Fruit fly (Drosophila melanogaster) whole organism, embryonic: ENCODE measurements around the gene CG7742.

Experiments used
- ATbp ChIP-seq: fragments of 200-800 bp; sonication (Bioruptor generic); optimal IDR thresholded peaks from 2 replicates; lab custom pipeline; 2017; ENCODE audit warnings: missing biosample characterization, mild to moderate bottlenecking, missing genetic modification characterization, missing genetic modification reagents
- CG10979 ChIP-seq: fragments of 200-800 bp; sonication (Bioruptor generic); optimal IDR thresholded peaks from 2 replicates; lab custom pipeline; 2018; ENCODE audit warnings: missing biosample characterization, mild to moderate bottlenecking, missing genetic modification characterization, moderate library complexity
- CG11456 ChIP-seq: fragments of 200-800 bp; sonication (Bioruptor generic); IDR thresholded peaks from 3 replicates; pipeline ENCODE4 v1.3.6; 2022; ENCODE audit warnings: missing biosample characterization, missing genetic modification characterization
- CG11560 ChIP-seq: fragments of 200-800 bp; sonication (Bioruptor generic); IDR thresholded peaks from 3 replicates; pipeline ENCODE4 v1.3.6; 2022; ENCODE audit warnings: missing biosample characterization, missing genetic modification characterization
- CG12071 ChIP-seq: fragments of 200-800 bp; sonication (Bioruptor generic); optimal IDR thresholded peaks from 3 replicates; lab custom pipeline; 2018; ENCODE audit warnings: missing biosample characterization, mild to moderate bottlenecking, missing genetic modification characterization
- CG14050 ChIP-seq: fragments of 200-800 bp; sonication (Bioruptor generic); IDR thresholded peaks from 3 replicates; pipeline ENCODE4 v1.3.6; 2022; ENCODE audit warnings: missing biosample characterization, missing genetic modification characterization
- CG15514 ChIP-seq: fragments of 200-800 bp; sonication (Bioruptor generic); optimal IDR thresholded peaks from 3 replicates; lab custom pipeline; 2017; ENCODE audit warnings: missing biosample characterization, missing genetic modification characterization, mild to moderate bottlenecking, moderate library complexity, missing genetic modification reagents
- CG15696 ChIP-seq: fragments of 200-800 bp; sonication (Bioruptor generic); optimal IDR thresholded peaks from 2 replicates; lab custom pipeline; 2019; ENCODE audit warnings: missing biosample characterization, mild to moderate bottlenecking, missing genetic modification characterization, moderate library complexity
- CG1602 ChIP-seq: fragments of 200-800 bp; sonication (Bioruptor generic); optimal IDR thresholded peaks from 3 replicates; lab custom pipeline; 2016; ENCODE audit warnings: missing biosample characterization, missing genetic modification characterization
- CG17186 ChIP-seq: fragments of 200-800 bp; sonication (Bioruptor generic); optimal IDR thresholded peaks from 3 replicates; lab custom pipeline; 2017; ENCODE audit warnings: missing biosample characterization, missing genetic modification reagents, missing genetic modification characterization
- CG17359 ChIP-seq: fragments of 200-800 bp; sonication (Bioruptor generic); optimal IDR thresholded peaks from 3 replicates; lab custom pipeline; 2018; ENCODE audit warnings: missing biosample characterization, mild to moderate bottlenecking, missing genetic modification characterization, moderate library complexity
- CG17361 ChIP-seq: fragments of 200-800 bp; sonication (Bioruptor generic); IDR thresholded peaks from 3 replicates; pipeline ENCODE4 v1.3.6; 2022; ENCODE audit warnings: missing biosample characterization, missing genetic modification characterization
- CG2199 ChIP-seq: fragments of 200-800 bp; sonication (Bioruptor generic); IDR thresholded peaks from 3 replicates; pipeline ENCODE4 v1.3.6; 2022; ENCODE audit warnings: missing biosample characterization, missing genetic modification characterization
- CG31365 ChIP-seq: fragments of 200-800 bp; sonication (Bioruptor generic); optimal IDR thresholded peaks from 2 replicates; lab custom pipeline; 2018; ENCODE audit warnings: missing biosample characterization, mild to moderate bottlenecking, missing genetic modification characterization
- CG31441 ChIP-seq: fragments of 200-800 bp; sonication (Bioruptor generic); IDR thresholded peaks from 2 replicates; pipeline ENCODE4 v1.3.6; 2022; ENCODE audit warnings: missing biosample characterization, missing genetic modification characterization
- CG34376 ChIP-seq: fragments of 200-800 bp; sonication (Bioruptor generic); optimal IDR thresholded peaks from 2 replicates; lab custom pipeline; 2018; ENCODE audit warnings: missing biosample characterization, mild to moderate bottlenecking, missing genetic modification characterization
- CG6254 ChIP-seq: fragments of 200-800 bp; sonication (Bioruptor generic); optimal IDR thresholded peaks from 3 replicates; lab custom pipeline; 2017; ENCODE audit warnings: mild to moderate bottlenecking, missing biosample characterization, missing genetic modification reagents, missing genetic modification characterization
- CG6689 ChIP-seq: fragments of 200-800 bp; sonication (Bioruptor generic); IDR thresholded peaks from 2 replicates; pipeline ENCODE4 v1.3.6; 2022; ENCODE audit warnings: missing biosample characterization, missing genetic modification characterization
- CG8388 ChIP-seq: fragments of 200-800 bp; sonication (Bioruptor generic); optimal IDR thresholded peaks from 2 replicates; lab custom pipeline; 2019; ENCODE audit warnings: missing biosample characterization, mild to moderate bottlenecking, missing genetic modification characterization, moderate library complexity
- CrebB ChIP-seq: fragments of 200-800 bp; sonication (Bioruptor generic); optimal IDR thresholded peaks from 3 replicates; lab custom pipeline; 2018; ENCODE audit warnings: missing biosample characterization, mild to moderate bottlenecking, missing genetic modification characterization
- Ets65A ChIP-seq: fragments of 200-800 bp; sonication (Bioruptor generic); peaks from one replicate; lab custom pipeline; 2016; ENCODE audit warnings: missing biosample characterization, missing genetic modification characterization
- HLH4C ChIP-seq: fragments of 200-800 bp; sonication (Bioruptor generic); IDR thresholded peaks from 3 replicates; pipeline ENCODE4 v1.3.6; 2022; ENCODE audit warnings: missing biosample characterization, missing genetic modification characterization; ENCODE audit not compliant: partially characterized antibody
- Hr39 ChIP-seq: fragments of >200 bp; optimal IDR thresholded peaks from 2 replicates; lab custom pipeline; 2017
- Kr ChIP-seq: fragments of 200-800 bp; sonication (Bioruptor generic); optimal IDR thresholded peaks from 2 replicates; lab custom pipeline; 2017; ENCODE audit warnings: missing biosample characterization, mild to moderate bottlenecking, missing genetic modification characterization
- Neu2 ChIP-seq: fragments of 200-800 bp; sonication (Bioruptor generic); optimal IDR thresholded peaks from 3 replicates; lab custom pipeline; 2016; ENCODE audit warnings: missing biosample characterization, missing genetic modification characterization, borderline replicate concordance
- Nf-YA ChIP-seq: fragments of 200-800 bp; sonication (Bioruptor generic); IDR thresholded peaks from 2 replicates; pipeline ENCODE4 v1.3.6; 2022; ENCODE audit warnings: missing biosample characterization, missing genetic modification characterization
- PHDP ChIP-seq: fragments of 200-800 bp; sonication (Bioruptor generic); optimal IDR thresholded peaks from 3 replicates; lab custom pipeline; 2018; ENCODE audit warnings: missing biosample characterization, mild to moderate bottlenecking, missing genetic modification characterization, moderate library complexity
- Six4 ChIP-seq: fragments of 200-800 bp; sonication (Bioruptor generic); optimal IDR thresholded peaks from 2 replicates; lab custom pipeline; 2016; ENCODE audit warnings: missing biosample characterization, missing genetic modification characterization
- Xrp1 ChIP-seq: fragments of 200-800 bp; sonication (Bioruptor generic); IDR thresholded peaks from 2 replicates; pipeline ENCODE4 v1.3.6; 2022; ENCODE audit warnings: missing biosample characterization, missing genetic modification characterization
- bigmax ChIP-seq: fragments of 200-800 bp; sonication (Bioruptor generic); optimal IDR thresholded peaks from 2 replicates; lab custom pipeline; 2018; ENCODE audit warnings: missing biosample characterization, mild to moderate bottlenecking, missing genetic modification characterization
- chinmo ChIP-seq: fragments of 200-800 bp; sonication (Bioruptor generic); IDR thresholded peaks from 4 replicates; pipeline ENCODE4 v1.3.6; 2022; ENCODE audit warnings: missing biosample characterization, missing genetic modification characterization; ENCODE audit not compliant: partially characterized antibody
- cwo ChIP-seq: fragments of 200-800 bp; sonication (Bioruptor generic); optimal IDR thresholded peaks from 3 replicates; lab custom pipeline; 2017; ENCODE audit warnings: missing biosample characterization, missing genetic modification characterization, mild to moderate bottlenecking, moderate library complexity, missing genetic modification reagents
- dan ChIP-seq: fragments of 200-800 bp; sonication (Bioruptor generic); IDR thresholded peaks from 2 replicates; pipeline ENCODE4 v1.3.6; 2022; ENCODE audit warnings: missing biosample characterization, missing genetic modification characterization
- en ChIP-seq: fragments of 200-800 bp; sonication (Bioruptor generic); optimal IDR thresholded peaks from 2 replicates; lab custom pipeline; 2016; ENCODE audit warnings: missing biosample characterization, missing genetic modification characterization
- eve ChIP-seq, 2 experiments: fragments of >200 bp; optimal IDR thresholded peaks; 2 replicates each; lab custom pipeline; 2017; ENCODE audit warnings: missing biosample characterization in 2 of 2, missing genetic modification characterization in 2 of 2
- ewg ChIP-seq: fragments of 200-800 bp; sonication (Bioruptor generic); optimal IDR thresholded peaks from 3 replicates; lab custom pipeline; 2017; ENCODE audit warnings: mild to moderate bottlenecking, missing biosample characterization, missing genetic modification reagents, missing genetic modification characterization
- gcm ChIP-seq: fragments of 200-800 bp; sonication (Bioruptor generic); optimal IDR thresholded peaks from 2 replicates; lab custom pipeline; 2019; ENCODE audit warnings: missing biosample characterization, mild to moderate bottlenecking, missing genetic modification characterization, moderate library complexity
- gem ChIP-seq: fragments of 200-800 bp; sonication (Bioruptor generic); optimal IDR thresholded peaks from 2 replicates; lab custom pipeline; 2019; ENCODE audit warnings: missing biosample characterization, mild to moderate bottlenecking, missing genetic modification characterization, moderate library complexity
- jumu ChIP-seq: fragments of 200-800 bp; sonication (Bioruptor generic); optimal IDR thresholded peaks from 3 replicates; lab custom pipeline; 2016; ENCODE audit warnings: missing biosample characterization, missing genetic modification characterization
- kni ChIP-seq: fragments of 200-800 bp; sonication (Bioruptor generic); optimal IDR thresholded peaks from 3 replicates; lab custom pipeline; 2017; ENCODE audit warnings: mild to moderate bottlenecking, missing biosample characterization, missing genetic modification reagents, missing genetic modification characterization
- knrl ChIP-seq: fragments of 200-800 bp; sonication (Bioruptor generic); IDR thresholded peaks from 3 replicates; pipeline ENCODE4 v1.3.6; 2022; ENCODE audit warnings: missing biosample characterization, missing genetic modification characterization; ENCODE audit not compliant: partially characterized antibody
- otp ChIP-seq: fragments of 200-800 bp; sonication (Bioruptor generic); IDR thresholded peaks from 3 replicates; pipeline ENCODE4, ENCODE4 v1.3.6; 2022; ENCODE audit warnings: missing biosample characterization, missing genetic modification characterization
- repo ChIP-seq: fragments of 200-800 bp; sonication (Bioruptor generic); optimal IDR thresholded peaks from 2 replicates; lab custom pipeline; 2016; ENCODE audit warnings: missing biosample characterization, missing genetic modification characterization
- sens-2 ChIP-seq: fragments of 200-800 bp; sonication (Bioruptor generic); IDR thresholded peaks from 2 replicates; pipeline ENCODE4 v1.3.6; 2022; ENCODE audit warnings: missing biosample characterization, missing genetic modification characterization
- slou ChIP-seq: fragments of 200-800 bp; sonication (Bioruptor generic); optimal IDR thresholded peaks from 3 replicates; lab custom pipeline; 2016; ENCODE audit warnings: missing biosample characterization, missing genetic modification characterization
- sr ChIP-seq: fragments of 200-800 bp; sonication (Bioruptor generic); IDR thresholded peaks from 3 replicates; pipeline ENCODE4 v1.3.6; 2022; ENCODE audit warnings: missing biosample characterization, missing genetic modification characterization
- tin ChIP-seq: fragments of 200-800 bp; sonication (Bioruptor generic); optimal IDR thresholded peaks from 3 replicates; lab custom pipeline; 2016; ENCODE audit warnings: missing biosample characterization, missing genetic modification characterization
- z ChIP-seq: fragments of 200-800 bp; sonication (Bioruptor generic); IDR thresholded peaks from 3 replicates; pipeline ENCODE4 v1.3.6; 2022; ENCODE audit warnings: missing biosample characterization, missing genetic modification characterization
- zfh2 ChIP-seq: fragments of 200-800 bp; sonication (Bioruptor generic); optimal IDR thresholded peaks from 2 replicates; lab custom pipeline; 2016; ENCODE audit warnings: missing biosample characterization, missing genetic modification characterization

CG7742 gene

dm6 chr2L:5232967-5233909 lies 18.4 kb upstream of the CG7742 start (continued):
- no peak for TF ChIP-seq Xrp1 (GFP tag; lab: Robert Waterston, UW)
- TF ChIP-seq kni (GFP tag; lab: Kevin White, UChicago) = peak; percentile 44
- TF ChIP-seq z (GFP tag; lab: Robert Waterston, UW) = no peak
- no peak for TF ChIP-seq Ets65A
- TF ChIP-seq en (GFP tag; lab: Kevin White, UChicago) = no peak
- no peak for TF ChIP-seq tin (GFP tag; lab: Kevin White, UChicago)
- peak; percentile 4 for TF ChIP-seq gem (tag; lab: Kevin White, UChicago)
- TF ChIP-seq ewg = no peak
- TF ChIP-seq repo = no peak
- TF ChIP-seq sens-2 (GFP tag; lab: Robert Waterston, UW) = 0 out of 2 replicates have a peak, but pooled peaks have one; percentile 7
- no peak for TF ChIP-seq bigmax
- TF ChIP-seq CG31441 (GFP tag; lab: Robert Waterston, UW) = no peak
- TF ChIP-seq CG14050 (GFP tag; lab: Robert Waterston, UW) = no peak
- no peak for TF ChIP-seq CG15696 (tag; lab: Kevin White, UChicago)
- TF ChIP-seq Six4 (GFP tag; lab: Kevin White, UChicago) = no peak
- TF ChIP-seq eve (GFP tag; optimal IDR thresholded peaks at IDR 0.05; lab: Kevin White, UChicago) = peak in 1 of 2 experiments; percentile 1
- no peak for TF ChIP-seq CG31365 (tag; lab: Kevin White, UChicago)
- 0 out of 3 replicates have a peak, but pooled peaks have one; percentile 54 for TF ChIP-seq CG2199
- TF ChIP-seq sr (GFP tag; lab: Robert Waterston, UW) = no peak
- TF ChIP-seq Hr39 (lab: Kevin White, UChicago) = no peak
- TF ChIP-seq CG10979 (tag; lab: Kevin White, UChicago) = no peak
- no peak for TF ChIP-seq Kr (GFP tag; lab: Kevin White, UChicago)
- TF ChIP-seq CG17186 = no peak
- peak; percentile 19 for TF ChIP-seq PHDP (tag; lab: Kevin White, UChicago)
- no peak for TF ChIP-seq HLH4C (GFP tag; lab: Robert Waterston, UW)
- no peak for TF ChIP-seq Neu2
- TF ChIP-seq knrl (GFP tag; lab: Robert Waterston, UW) = no peak
- peak; percentile 23 for TF ChIP-seq ATbp (GFP tag; lab: Kevin White, UChicago)
- TF ChIP-seq CG8388 (GFP tag; lab: Kevin White, UChicago) = no peak
- no peak for TF ChIP-seq CG1602
- TF ChIP-seq CG11560 (tag; lab: Robert Waterston, UW) = no peak
- no peak for TF ChIP-seq Nf-YA
- peak; percentile 2 for TF ChIP-seq CG15514
- no peak for TF ChIP-seq jumu (GFP tag; lab: Kevin White, UChicago)
- peak; percentile 89 for TF ChIP-seq CG34376 (GFP tag; lab: Kevin White, UChicago)
- no peak for TF ChIP-seq CG17361 (GFP tag; lab: Robert Waterston, UW)
- 0 out of 4 replicates have a peak, but pooled peaks have one; percentile 69 for TF ChIP-seq chinmo (GFP tag; lab: Robert Waterston, UW)
- no peak for TF ChIP-seq CrebB
- no peak for TF ChIP-seq slou (GFP tag; lab: Kevin White, UChicago)
- peak; percentile 66 for TF ChIP-seq cwo (GFP tag; lab: Kevin White, UChicago)
- no peak for TF ChIP-seq zfh2 (GFP tag; lab: Kevin White, UChicago)
- no peak for TF ChIP-seq otp (GFP tag; lab: Robert Waterston, UW)
- TF ChIP-seq CG12071 = peak; percentile 15
- TF ChIP-seq gcm (GFP tag; lab: Kevin White, UChicago) = no peak
- no peak for TF ChIP-seq dan
- TF ChIP-seq CG17359 (tag; lab: Kevin White, UChicago) = no peak
- no peak for TF ChIP-seq CG6689 (GFP tag; lab: Robert Waterston, UW)
- TF ChIP-seq CG11456 = no peak
- TF ChIP-seq CG6254 (GFP tag; lab: Kevin White, UChicago) = peak; percentile 10
